Fruit fly (Drosophila melanogaster): ENCODE measurements around the gene Reph.
A peak's percentile ranks its signal among the peaks of the same experiment; 100 is the strongest.

The Reph gene

DNA sequence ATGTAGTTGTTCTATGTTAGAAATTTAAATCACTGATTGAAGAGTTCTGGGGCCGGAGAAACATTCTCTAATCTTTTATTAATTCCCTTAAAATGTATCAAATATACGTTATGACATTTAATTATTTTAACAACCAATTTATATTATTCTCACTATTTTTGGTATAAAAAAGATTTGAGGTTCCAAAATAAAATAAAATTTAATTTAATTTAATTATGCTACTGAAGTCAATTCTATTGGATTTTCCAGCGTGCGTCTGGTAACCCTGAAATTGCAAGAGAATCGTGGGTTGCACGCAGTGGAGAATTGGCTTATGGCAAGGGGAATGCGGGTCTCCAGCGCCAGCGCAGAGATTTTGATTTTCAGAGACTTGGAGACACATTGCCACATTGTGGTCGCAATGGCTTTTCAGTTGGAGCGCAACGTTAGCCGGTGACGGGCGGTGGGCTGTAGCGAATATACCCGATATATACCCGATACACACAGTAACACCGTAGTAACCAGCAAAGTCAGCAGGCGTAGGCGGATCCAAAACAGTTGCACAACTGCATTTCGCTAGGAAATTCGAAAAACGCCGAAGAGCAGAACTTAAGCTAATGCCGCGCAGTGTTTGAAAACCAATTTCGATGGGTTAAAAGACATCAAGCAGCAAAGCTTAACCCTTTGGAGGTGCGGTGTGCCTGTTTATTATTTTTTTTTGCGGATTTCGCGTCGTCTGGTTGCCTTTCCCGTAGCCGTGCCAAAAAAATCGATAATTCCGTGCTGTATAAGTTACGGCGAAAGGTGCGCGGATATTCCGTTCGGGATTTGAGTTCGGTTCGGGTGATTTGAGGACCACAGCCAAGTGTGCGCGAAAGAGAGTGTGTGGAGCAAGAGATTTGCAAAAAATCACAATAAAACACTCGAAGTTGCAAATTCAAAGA lies 2.2 kb downstream of the Reph start (continued):
- TF ChIP-seq Neu2 (GFP tag; optimal IDR thresholded peaks at IDR 0.05; ENCODE audit: borderline replicate concordance), result no peak
- no peak for TF ChIP-seq CG3995 (GFP tag; optimal IDR thresholded peaks at IDR 0.05)
- TF ChIP-seq fd102C (GFP tag; optimal IDR thresholded peaks at IDR 0.05), result no peak
- TF ChIP-seq Ssrp (tag; optimal IDR thresholded peaks at IDR 0.05), result peak; percentile 41
- TF ChIP-seq ac (GFP tag; optimal IDR thresholded peaks at IDR 0.05), result no peak
- peak; percentile 20; the same call in 2 of the 3 replicates for TF ChIP-seq CG17361 (GFP tag; IDR thresholded peaks at IDR 0.05)
- no peak for TF ChIP-seq ab (GFP tag; optimal IDR thresholded peaks at IDR 0.05)
- no peak for TF ChIP-seq CG11085 (GFP tag; IDR thresholded peaks at IDR 0.05)
- no peak for TF ChIP-seq zen (tag; optimal IDR thresholded peaks at IDR 0.05)
- no peak for TF ChIP-seq Dref (GFP tag; IDR thresholded peaks at IDR 0.05)
- peak; percentile 68 for TF ChIP-seq Sox100B (GFP tag; optimal IDR thresholded peaks at IDR 0.05)
- TF ChIP-seq ind (GFP tag; optimal IDR thresholded peaks at IDR 0.05), result no peak
- TF ChIP-seq danr (GFP tag; IDR thresholded peaks at IDR 0.05), result no peak
- peak; percentile 20 for TF ChIP-seq Sox102F (GFP tag; optimal IDR thresholded peaks at IDR 0.05)
- TF ChIP-seq CG2120 (GFP tag; optimal IDR thresholded peaks at IDR 0.05), result no peak
- no peak for TF ChIP-seq da (GFP tag; optimal IDR thresholded peaks at IDR 0.05)
- TF ChIP-seq CG15514 (GFP tag; optimal IDR thresholded peaks at IDR 0.05), result no peak
- no peak for TF ChIP-seq aop (GFP tag; IDR thresholded peaks at IDR 0.05)
- TF ChIP-seq D (optimal IDR thresholded peaks at IDR 0.05), result no peak
- no peak for TF ChIP-seq D (GFP tag; optimal IDR thresholded peaks at IDR 0.05)
- TF ChIP-seq CG2889 (GFP tag; IDR thresholded peaks at IDR 0.05), result no peak
- TF ChIP-seq Dad (GFP tag; optimal IDR thresholded peaks at IDR 0.05), result no peak
- no peak for TF ChIP-seq wor (GFP tag; IDR thresholded peaks at IDR 0.05)
- TF ChIP-seq E2f1 (GFP tag; IDR thresholded peaks at IDR 0.05), result no peak; the same call in 1 of the 2 replicates
- no peak for TF ChIP-seq zen2 (GFP tag; IDR thresholded peaks at IDR 0.05; ENCODE audit: partially characterized antibody)
- peak; percentile 4 for TF ChIP-seq Max (GFP tag; optimal IDR thresholded peaks at IDR 0.05)
- TF ChIP-seq Jarid2 (GFP tag; optimal IDR thresholded peaks at IDR 0.05), result peak; percentile 47
- TF ChIP-seq Sin3A (optimal IDR thresholded peaks at IDR 0.05), result no peak
- no peak for TF ChIP-seq Doc2 (GFP tag; IDR thresholded peaks at IDR 0.05)
- no peak for TF ChIP-seq CG10274 (GFP tag; optimal IDR thresholded peaks at IDR 0.05)
- TF ChIP-seq HmgZ (tag; optimal IDR thresholded peaks at IDR 0.05), result no peak
- no peak for TF ChIP-seq CG8478 (optimal IDR thresholded peaks at IDR 0.05)
- no peak for TF ChIP-seq CG7963 (GFP tag; IDR thresholded peaks at IDR 0.05; ENCODE audit: partially characterized antibody)
- TF ChIP-seq nom (GFP tag; optimal IDR thresholded peaks at IDR 0.05), result no peak
- TF ChIP-seq phol (tag; optimal IDR thresholded peaks at IDR 0.05), result peak; percentile 68
- no peak for TF ChIP-seq tna (GFP tag; IDR thresholded peaks at IDR 0.05; ENCODE audit: partially characterized antibody)
- TF ChIP-seq ash1 (GFP tag; optimal IDR thresholded peaks at IDR 0.05), result no peak
- peak; percentile 6 for TF ChIP-seq abd-A (tag; optimal IDR thresholded peaks at IDR 0.05)
- TF ChIP-seq hb (GFP tag; IDR thresholded peaks at IDR 0.05; ENCODE audit: partially characterized antibody), result no peak
- TF ChIP-seq CG1647 (GFP tag; optimal IDR thresholded peaks at IDR 0.05), result no peak
- TF ChIP-seq CG10543 (GFP tag; optimal IDR thresholded peaks at IDR 0.05), result no peak
- peak; percentile 20 for TF ChIP-seq CG1233 (GFP tag; optimal IDR thresholded peaks at IDR 0.05)
- TF ChIP-seq CG34224 (GFP tag; IDR thresholded peaks at IDR 0.05; ENCODE audit: partially characterized antibody), result no peak
- TF ChIP-seq Ets97D (GFP tag; optimal IDR thresholded peaks at IDR 0.05), result no peak
- TF ChIP-seq Atf6 (GFP tag; IDR thresholded peaks at IDR 0.05), result no peak
- TF ChIP-seq CG3847 (GFP tag; IDR thresholded peaks at IDR 0.05), result no peak
- no peak for TF ChIP-seq NC2β (GFP tag; optimal IDR thresholded peaks at IDR 0.05)
- TF ChIP-seq CG2129 (GFP tag; IDR thresholded peaks at IDR 0.05; ENCODE audit: partially characterized antibody), result no peak
- TF ChIP-seq crc (GFP tag; optimal IDR thresholded peaks at IDR 0.05), result no peak
- peak; percentile 4; the same call in 1 of the 2 replicates for TF ChIP-seq ranshi (GFP tag; IDR thresholded peaks at IDR 0.05)
